Worm (Caenorhabditis elegans) whole organism, early embryonic: ENCODE measurements around the gene tbx-8.

Source experiments
- aly-1 ChIP-seq: sonication (generic microtip); optimal IDR thresholded peaks from 2 replicates; lab custom pipeline; 2016; ENCODE audit warnings: missing genetic modification characterization, missing compliant biosample characterization
- ama-1 ChIP-seq: fragments of 150-350 bp; optimal IDR thresholded peaks from 2 replicates; lab custom pipeline; 2014
- ets-7 ChIP-seq: sonication (generic microtip); optimal IDR thresholded peaks from 2 replicates; lab custom pipeline; 2016; ENCODE audit warnings: missing genotype, missing genetic modification characterization, missing compliant biosample characterization
- flt-1 ChIP-seq: fragments of 200-800 bp; sonication (Bioruptor generic); IDR thresholded peaks from 2 replicates; pipeline ENCODE4 v1.3.6; 2022; ENCODE audit warnings: missing genetic modification characterization, missing compliant biosample characterization
- tbx-11 ChIP-seq: fragments of 200-800 bp; sonication (Bioruptor generic); IDR thresholded peaks from 2 replicates; pipeline ENCODE4 v1.3.6; 2022; ENCODE audit warnings: missing genetic modification characterization, missing compliant biosample characterization

ce11 chrIII:10398919-10399318, 51.8 kb downstream of the tbx-8 start:
- TF ChIP-seq ama-1 (lab: Kevin White, UChicago) (no peak), aly-1 (no peak), flt-1 (no peak), tbx-11 (no peak), ets-7 (tag; lab: Kevin White, UChicago) (no peak)
